In genomic region chrV:53286-53685, ce11 we compare ENCODE assay signal across 4 worm cellular contexts.
TF ChIP-seq lines count a peak whose summit lies in the region.

No protein-coding gene starts in this region.

TF ChIP-seq in whole organism, L2 larva, 48 proteins besides CTCF, POLR2A, EP300 and RAD21:
- TF ChIP-seq mdl-1 (tag; optimal IDR thresholded peaks at IDR 0.05; lab: Kevin White, UChicago) (no peak), snpc-4 (tag; optimal IDR thresholded peaks at IDR 0.05; lab: Kevin White, UChicago) (no peak), crh-2 (tag; optimal IDR thresholded peaks at IDR 0.05; lab: Kevin White, UChicago) (peak; percentile 23), Y55F3AM.14 (GFP tag; optimal IDR thresholded peaks at IDR 0.05; lab: Kevin White, UChicago) (peak; percentile 47), unc-55 (GFP tag; optimal IDR thresholded peaks at IDR 0.05; lab: Kevin White, UChicago) (peak; percentile 60), elt-1 (tag; optimal IDR thresholded peaks at IDR 0.05; lab: Kevin White, UChicago) (no peak), alr-1 (tag; optimal IDR thresholded peaks at IDR 0.05; lab: Kevin White, UChicago) (no peak), nhr-21 (tag; optimal IDR thresholded peaks at IDR 0.05; lab: Kevin White, UChicago) (peak; percentile 1), fos-1 (tag; optimal IDR thresholded peaks at IDR 0.05; lab: Kevin White, UChicago) (peak; percentile 2), gmeb-1 (tag; optimal IDR thresholded peaks at IDR 0.05; lab: Kevin White, UChicago) (peak; percentile 62), F13H6.1 (tag; optimal IDR thresholded peaks at IDR 0.05; lab: Kevin White, UChicago) (peak; percentile 37), sma-9 (GFP tag; optimal IDR thresholded peaks at IDR 0.05; lab: Kevin White, UChicago) (peak; percentile 48), sma-9 (tag; optimal IDR thresholded peaks at IDR 0.05; lab: Kevin White, UChicago) (no peak), nhr-129 (tag; optimal IDR thresholded peaks at IDR 0.05; lab: Kevin White, UChicago) (peak; percentile 67), C34F6.9 (tag; optimal IDR thresholded peaks at IDR 0.05; lab: Kevin White, UChicago) (peak; percentile 8), nhr-25 (tag; optimal IDR thresholded peaks at IDR 0.05; lab: Kevin White, UChicago) (peak; percentile 19), ztf-4 (tag; optimal IDR thresholded peaks at IDR 0.05; lab: Kevin White, UChicago) (no peak)

TF ChIP-seq in whole organism, L4 larva, 104 proteins besides CTCF, POLR2A, EP300 and RAD21 (continues in another document):
- peak; percentile 89 for TF ChIP-seq dmd-8 (GFP tag; IDR thresholded peaks at IDR 0.05; lab: Robert Waterston, UW)
- TF ChIP-seq mdt-29 (GFP tag; IDR thresholded peaks at IDR 0.05; lab: Robert Waterston, UW) = peak; percentile 80
- TF ChIP-seq daf-16 (GFP tag; optimal IDR thresholded peaks at IDR 0.05; lab: Kevin White, UChicago) = peak; percentile 55 to 82
- TF ChIP-seq daf-16 (tag; optimal IDR thresholded peaks at IDR 0.05; lab: Kevin White, UChicago) = peak; percentile 51
- TF ChIP-seq zip-2 (tag; optimal IDR thresholded peaks at IDR 0.05; lab: Kevin White, UChicago) = no peak
- peak; percentile 31 for TF ChIP-seq nhr-6 (tag; optimal IDR thresholded peaks at IDR 0.05; lab: Kevin White, UChicago)
- peak; percentile 6 for TF ChIP-seq nhr-28 (tag; optimal IDR thresholded peaks at IDR 0.05; lab: Kevin White, UChicago)
- TF ChIP-seq pha-4 (GFP tag; IDR thresholded peaks at IDR 0.05; lab: Robert Waterston, UW) = peak; percentile 88; the same call in 1 of the 2 replicates
- TF ChIP-seq pha-4 (tag; optimal IDR thresholded peaks at IDR 0.05; lab: Kevin White, UChicago) = no peak
- peak; percentile 73 for TF ChIP-seq mxl-2 (GFP tag; conservative IDR thresholded peaks at IDR 0.05; lab: Robert Waterston, UW)
- TF ChIP-seq ces-1 (GFP tag; optimal IDR thresholded peaks at IDR 0.05; lab: Kevin White, UChicago) = no peak
- TF ChIP-seq ceh-32 (tag; optimal IDR thresholded peaks at IDR 0.05; lab: Kevin White, UChicago; ENCODE audit: poor library complexity) = peak; percentile 7
- TF ChIP-seq ceh-20 (GFP tag; IDR thresholded peaks at IDR 0.05; lab: Robert Waterston, UW) = 0 out of 2 replicates have a peak, but pooled peaks have one; percentile 24
- peak; percentile 54; the same call in 1 of the 2 replicates for TF ChIP-seq lin-29 (GFP tag; IDR thresholded peaks at IDR 0.05; lab: Robert Waterston, UW)
- TF ChIP-seq tra-1 (GFP tag; IDR thresholded peaks at IDR 0.05; lab: Robert Waterston, UW) = peak; percentile 59; the same call in 1 of the 2 replicates
- TF ChIP-seq zag-1 (tag; optimal IDR thresholded peaks at IDR 0.05; lab: Kevin White, UChicago) = no peak
- TF ChIP-seq hlh-11 (tag; optimal IDR thresholded peaks at IDR 0.05; lab: Kevin White, UChicago) = no peak
- TF ChIP-seq F49E8.2 (tag; optimal IDR thresholded peaks at IDR 0.05; lab: Kevin White, UChicago; ENCODE audit: borderline replicate concordance) = peak; percentile 18
- peak; percentile 71 for TF ChIP-seq nhr-111 (GFP tag; optimal IDR thresholded peaks at IDR 0.05; lab: Kevin White, UChicago)
- peak; percentile 62 for TF ChIP-seq hlh-30 (tag; optimal IDR thresholded peaks at IDR 0.05; lab: Kevin White, UChicago; ENCODE audit: insufficient read depth)
- TF ChIP-seq hmg-1.1 (GFP tag; IDR thresholded peaks at IDR 0.05; lab: Robert Waterston, UW) = peak; percentile 87
- no peak for TF ChIP-seq lin-15B (tag; optimal IDR thresholded peaks at IDR 0.05; lab: Kevin White, UChicago)
- TF ChIP-seq ZK337.2 (GFP tag; IDR thresholded peaks at IDR 0.05; lab: Robert Waterston, UW) = peak; percentile 45; the same call in 1 of the 2 replicates
- no peak for TF ChIP-seq cey-2 (tag; optimal IDR thresholded peaks at IDR 0.05; lab: Kevin White, UChicago; ENCODE audit: borderline replicate concordance, insufficient read depth)

TF ChIP-seq in whole organism, late embryonic, 69 proteins besides CTCF, POLR2A, EP300 and RAD21 (continues in another document):
- TF ChIP-seq eyg-1 (tag; optimal IDR thresholded peaks at IDR 0.05; lab: Kevin White, UChicago) (no peak), tbx-2 (tag; optimal IDR thresholded peaks at IDR 0.05; lab: Kevin White, UChicago) (peak; percentile 63), ceh-34 (tag; optimal IDR thresholded peaks at IDR 0.05; lab: Kevin White, UChicago) (peak; percentile 65), madf-2 (tag; optimal IDR thresholded peaks at IDR 0.05; lab: Kevin White, UChicago) (peak; percentile 73), tbx-7 (tag; optimal IDR thresholded peaks at IDR 0.05; lab: Kevin White, UChicago) (no peak), pqm-1 (tag; optimal IDR thresholded peaks at IDR 0.05; lab: Kevin White, UChicago) (peak; percentile 63), mec-3 (tag; optimal IDR thresholded peaks at IDR 0.05; lab: Kevin White, UChicago; ENCODE audit: borderline replicate concordance) (peak; percentile 69), pag-3 (tag; optimal IDR thresholded peaks at IDR 0.05; lab: Kevin White, UChicago; ENCODE audit: borderline replicate concordance) (peak; percentile 4), ceh-18 (tag; optimal IDR thresholded peaks at IDR 0.05; lab: Kevin White, UChicago) (peak; percentile 29), ceh-24 (tag; optimal IDR thresholded peaks at IDR 0.05; lab: Kevin White, UChicago) (peak; percentile 77), hlh-6 (tag; optimal IDR thresholded peaks at IDR 0.05; lab: Kevin White, UChicago) (peak; percentile 85), fkh-6 (tag; optimal IDR thresholded peaks at IDR 0.05; lab: Kevin White, UChicago) (peak; percentile 76), nhr-232 (tag; optimal IDR thresholded peaks at IDR 0.05; lab: Kevin White, UChicago) (peak; percentile 60), dmd-4 (tag; optimal IDR thresholded peaks at IDR 0.05; lab: Kevin White, UChicago; ENCODE audit: borderline replicate concordance) (peak; percentile 88), hlh-8 (tag; optimal IDR thresholded peaks at IDR 0.05; lab: Kevin White, UChicago) (peak; percentile 45), ceh-19 (GFP tag; optimal IDR thresholded peaks at IDR 0.05; lab: Kevin White, UChicago) (peak; percentile 87), unc-42 (tag; optimal IDR thresholded peaks at IDR 0.05; lab: Kevin White, UChicago) (no peak), ceh-14 (tag; optimal IDR thresholded peaks at IDR 0.05; lab: Kevin White, UChicago) (peak; percentile 92), hlh-15 (tag; optimal IDR thresholded peaks at IDR 0.05; lab: Kevin White, UChicago) (peak; percentile 18), ama-1 (optimal IDR thresholded peaks at IDR 0.05; lab: Kevin White, UChicago) (no peak), ceh-9 (tag; optimal IDR thresholded peaks at IDR 0.05; lab: Kevin White, UChicago) (no peak), ahr-1 (tag; optimal IDR thresholded peaks at IDR 0.05; lab: Kevin White, UChicago) (peak; percentile 33), hlh-30 (tag; optimal IDR thresholded peaks at IDR 0.05; lab: Kevin White, UChicago; ENCODE audit: insufficient read depth) (peak; percentile 43), rnt-1 (tag; optimal IDR thresholded peaks at IDR 0.05; lab: Kevin White, UChicago) (peak; percentile 47), ceh-48 (tag; optimal IDR thresholded peaks at IDR 0.05; lab: Kevin White, UChicago) (peak; percentile 71), unc-55 (GFP tag; optimal IDR thresholded peaks at IDR 0.05; lab: Kevin White, UChicago) (no peak), ceh-45 (GFP tag; IDR thresholded peaks at IDR 0.05; lab: Robert Waterston, UW) (peak; percentile 61; the same call in 1 of the 2 replicates)

TF ChIP-seq in whole organism, mixed stage, embryonic, 35 proteins besides CTCF, POLR2A, EP300 and RAD21 (continues in another document):
- TF ChIP-seq nhr-237 (tag; optimal IDR thresholded peaks at IDR 0.05; lab: Kevin White, UChicago) (no peak), mls-2 (tag; optimal IDR thresholded peaks at IDR 0.05; lab: Kevin White, UChicago) (peak; percentile 77), M03D4.4 (tag; optimal IDR thresholded peaks at IDR 0.05; lab: Kevin White, UChicago) (peak; percentile 82), bed-3 (GFP tag; optimal IDR thresholded peaks at IDR 0.05; lab: Kevin White, UChicago) (peak; percentile 75), elt-3 (tag; optimal IDR thresholded peaks at IDR 0.05; lab: Kevin White, UChicago) (no peak), lsy-2 (tag; optimal IDR thresholded peaks at IDR 0.05; lab: Kevin White, UChicago) (no peak), unc-120 (tag; optimal IDR thresholded peaks at IDR 0.05; lab: Kevin White, UChicago; ENCODE audit: poor library complexity, severe bottlenecking) (peak; percentile 48), ceh-83 (GFP tag; optimal IDR thresholded peaks at IDR 0.05; lab: Kevin White, UChicago) (peak; percentile 79), mep-1 (tag; optimal IDR thresholded peaks at IDR 0.05; lab: Kevin White, UChicago) (no peak), lin-32 (GFP tag; optimal IDR thresholded peaks at IDR 0.05; lab: Kevin White, UChicago) (peak; percentile 73), sptf-1 (tag; optimal IDR thresholded peaks at IDR 0.05; lab: Kevin White, UChicago) (peak; percentile 88), nhr-2 (tag; optimal IDR thresholded peaks at IDR 0.05; lab: Kevin White, UChicago) (no peak), lin-13 (tag; optimal IDR thresholded peaks at IDR 0.05; lab: Kevin White, UChicago) (peak; percentile 29), unc-39 (tag; optimal IDR thresholded peaks at IDR 0.05; lab: Kevin White, UChicago) (no peak), ztf-11 (tag; optimal IDR thresholded peaks at IDR 0.05; lab: Kevin White, UChicago) (no peak), flh-1 (GFP tag; optimal IDR thresholded peaks at IDR 0.05; lab: Kevin White, UChicago) (peak; percentile 53), zip-8 (tag; optimal IDR thresholded peaks at IDR 0.05; lab: Kevin White, UChicago) (no peak), nhr-12 (tag; optimal IDR thresholded peaks at IDR 0.05; lab: Kevin White, UChicago) (no peak), hlh-1 (tag; optimal IDR thresholded peaks at IDR 0.05; lab: Kevin White, UChicago) (peak; percentile 37), ceh-39 (tag; optimal IDR thresholded peaks at IDR 0.05; lab: Kevin White, UChicago) (no peak), mab-5 (tag; optimal IDR thresholded peaks at IDR 0.05; lab: Kevin White, UChicago) (no peak), elt-1 (tag; optimal IDR thresholded peaks at IDR 0.05; lab: Kevin White, UChicago; ENCODE audit: borderline replicate concordance, insufficient read depth) (no peak), drap-1 (GFP tag; optimal IDR thresholded peaks at IDR 0.05; lab: Kevin White, UChicago) (peak; percentile 85), tbx-8 (GFP tag; optimal IDR thresholded peaks at IDR 0.05; lab: Kevin White, UChicago) (peak; percentile 11), sem-2 (GFP tag; optimal IDR thresholded peaks at IDR 0.05; lab: Kevin White, UChicago) (peak; percentile 65), snpc-4 (tag; optimal IDR thresholded peaks at IDR 0.05; lab: Kevin White, UChicago) (no peak), pha-4 (tag; optimal IDR thresholded peaks at IDR 0.05; lab: Kevin White, UChicago) (no peak), ceh-43 (GFP tag; optimal IDR thresholded peaks at IDR 0.05; lab: Kevin White, UChicago) (peak; percentile 73), ham-2 (GFP tag; optimal IDR thresholded peaks at IDR 0.05; lab: Kevin White, UChicago) (peak; percentile 75), blmp-1 (tag; optimal IDR thresholded peaks at IDR 0.05; lab: Kevin White, UChicago) (peak; percentile 30), nhr-76 (tag; optimal IDR thresholded peaks at IDR 0.05; lab: Kevin White, UChicago) (no peak)
